Worm (Caenorhabditis elegans) whole organism, L3 larva: Measurements from ENCODE around the gene eppl-1.

Source experiments
- R02D3.7 ChIP-seq: fragments of 150-350 bp; optimal IDR thresholded peaks from 2 replicates; lab custom pipeline; 2014; ENCODE audit warnings: missing biosample characterization, missing genetic modification characterization
- ZK546.5 ChIP-seq: sonication (generic microtip); optimal IDR thresholded peaks from 2 replicates; lab custom pipeline; 2017; ENCODE audit warnings: missing biosample characterization, missing genetic modification characterization
- ama-1 ChIP-seq: fragments of 150-350 bp; optimal IDR thresholded peaks from 2 replicates; lab custom pipeline; 2018
- ceh-16 ChIP-seq: sonication (generic microtip); optimal IDR thresholded peaks from 2 replicates; lab custom pipeline; 2017; ENCODE audit warnings: missing biosample characterization, missing genetic modification characterization
- ceh-28 ChIP-seq: fragments of 150-350 bp; optimal IDR thresholded peaks from 2 replicates; lab custom pipeline; 2014; ENCODE audit warnings: missing biosample characterization, missing genetic modification reagents, missing genetic modification characterization
- ceh-9 ChIP-seq: sonication (generic microtip); optimal IDR thresholded peaks from 2 replicates; lab custom pipeline; 2018; ENCODE audit warnings: missing biosample characterization, missing genetic modification characterization
- egl-27 ChIP-seq: sonication (generic microtip); optimal IDR thresholded peaks from 4 replicates; lab custom pipeline; 2017; ENCODE audit warnings: missing biosample characterization, missing genetic modification reagents, missing genetic modification characterization
- egl-5 ChIP-seq: fragments of 150-350 bp; optimal IDR thresholded peaks from 2 replicates; lab custom pipeline; 2017; ENCODE audit warnings: missing biosample characterization, missing genetic modification reagents, missing genetic modification characterization, inconsistent platforms
- elt-2 ChIP-seq: sonication (generic microtip); optimal IDR thresholded peaks from 2 replicates; lab custom pipeline; 2016; ENCODE audit warnings: missing genetic modification reagents, mild to moderate bottlenecking, missing genetic modification characterization, missing compliant biosample characterization
- eor-1 ChIP-seq, 2 experiments: fragments of 150-350 bp; optimal IDR thresholded peaks; 2 replicates each; lab custom pipeline; 2014 to 2018; ENCODE audit warnings: missing biosample characterization in 2 of 2, missing genetic modification characterization in 2 of 2
- fkh-2 ChIP-seq: fragments of 150-350 bp; optimal IDR thresholded peaks from 2 replicates; lab custom pipeline; 2014; ENCODE audit warnings: missing biosample characterization, missing genetic modification reagents, missing genetic modification characterization
- fos-1 ChIP-seq: fragments of 150-350 bp; optimal IDR thresholded peaks from 2 replicates; lab custom pipeline; 2014; ENCODE audit warnings: missing biosample characterization, missing genetic modification characterization
- hmg-11 ChIP-seq: sonication (generic microtip); optimal IDR thresholded peaks from 2 replicates; lab custom pipeline; 2016; ENCODE audit warnings: missing genetic modification characterization, missing compliant biosample characterization
- jun-1 ChIP-seq: fragments of 150-350 bp; optimal IDR thresholded peaks from 2 replicates; lab custom pipeline; 2014; ENCODE audit warnings: missing biosample characterization, missing genetic modification reagents, missing genetic modification characterization
- lin-15B ChIP-seq: fragments of 150-350 bp; optimal IDR thresholded peaks from 2 replicates; lab custom pipeline; 2014; ENCODE audit warnings: missing biosample characterization, missing genetic modification characterization
- lin-39 ChIP-seq: fragments of 150-350 bp; optimal IDR thresholded peaks from 2 replicates; lab custom pipeline; 2018; ENCODE audit warnings: missing biosample characterization, missing genetic modification reagents, missing genetic modification characterization
- lsy-12 ChIP-seq: sonication (generic microtip); optimal IDR thresholded peaks from 2 replicates; lab custom pipeline; 2016; ENCODE audit warnings: mild to moderate bottlenecking, missing genetic modification characterization, missing compliant biosample characterization
- mdl-1 ChIP-seq: fragments of 150-350 bp; optimal IDR thresholded peaks from 2 replicates; lab custom pipeline; 2014; ENCODE audit warnings: missing biosample characterization, missing genetic modification characterization
- mml-1 ChIP-seq: fragments of 150-350 bp; sonication (generic microtip); optimal IDR thresholded peaks from 3 replicates; lab custom pipeline; 2014; ENCODE audit warnings: missing biosample characterization, missing genetic modification characterization
- nhr-11 ChIP-seq: fragments of 150-350 bp; optimal IDR thresholded peaks from 2 replicates; lab custom pipeline; 2014; ENCODE audit warnings: missing biosample characterization, missing genetic modification characterization
- nhr-23 ChIP-seq: fragments of 150-350 bp; optimal IDR thresholded peaks from 2 replicates; lab custom pipeline; 2014; ENCODE audit warnings: missing biosample characterization, missing genetic modification reagents, missing genetic modification characterization
- nhr-237 ChIP-seq: fragments of 150-350 bp; optimal IDR thresholded peaks from 2 replicates; lab custom pipeline; 2014; ENCODE audit warnings: missing biosample characterization, missing genetic modification characterization
- nhr-25 ChIP-seq: sonication (generic microtip); optimal IDR thresholded peaks from 2 replicates; lab custom pipeline; 2017; ENCODE audit warnings: missing biosample characterization, missing genetic modification characterization
- nhr-28 ChIP-seq: fragments of 150-350 bp; optimal IDR thresholded peaks from 2 replicates; lab custom pipeline; 2014; ENCODE audit warnings: missing biosample characterization, missing genetic modification characterization
- nhr-67 ChIP-seq: fragments of 150-350 bp; optimal IDR thresholded peaks from 2 replicates; lab custom pipeline; 2014; ENCODE audit warnings: missing biosample characterization, missing genetic modification characterization
- nhr-76 ChIP-seq: fragments of 150-350 bp; sonication (generic microtip); optimal IDR thresholded peaks from 5 replicates; lab custom pipeline; 2014; ENCODE audit warnings: missing biosample characterization, missing genetic modification characterization
- nhr-77 ChIP-seq: fragments of 150-350 bp; optimal IDR thresholded peaks from 2 replicates; lab custom pipeline; 2014; ENCODE audit warnings: missing biosample characterization, missing genetic modification characterization
- pha-4 ChIP-seq: fragments of 150-350 bp; optimal IDR thresholded peaks from 2 replicates; lab custom pipeline; 2014; ENCODE audit warnings: missing biosample characterization, missing genetic modification reagents, missing genetic modification characterization
- pqm-1 ChIP-seq: fragments of 150-350 bp; optimal IDR thresholded peaks from 2 replicates; lab custom pipeline; 2017; ENCODE audit warnings: missing biosample characterization, missing genetic modification characterization, inconsistent platforms
- sea-2 ChIP-seq: fragments of 150-350 bp; sonication (generic microtip); optimal IDR thresholded peaks from 4 replicates; lab custom pipeline; 2014; ENCODE audit warnings: missing biosample characterization, missing genetic modification reagents, missing genetic modification characterization
- skn-1 ChIP-seq: fragments of 150-350 bp; optimal IDR thresholded peaks from 2 replicates; lab custom pipeline; 2014; ENCODE audit warnings: missing biosample characterization, missing genetic modification characterization
- snpc-4 ChIP-seq: fragments of 150-350 bp; optimal IDR thresholded peaks from 2 replicates; lab custom pipeline; 2014; ENCODE audit warnings: missing biosample characterization, missing genetic modification characterization
- unc-39 ChIP-seq: sonication (generic microtip); optimal IDR thresholded peaks from 4 replicates; lab custom pipeline; 2017; ENCODE audit warnings: missing biosample characterization, missing genetic modification characterization
- unc-62 ChIP-seq: fragments of 150-350 bp; sonication (generic microtip); optimal IDR thresholded peaks from 4 replicates; lab custom pipeline; 2014; ENCODE audit warnings: missing biosample characterization, missing genetic modification reagents, missing genetic modification characterization
- zag-1 ChIP-seq: fragments of 150-350 bp; optimal IDR thresholded peaks from 2 replicates; lab custom pipeline; 2014; ENCODE audit warnings: missing biosample characterization, missing genetic modification characterization
- ztf-11 ChIP-seq: fragments of 150-350 bp; optimal IDR thresholded peaks from 2 replicates; lab custom pipeline; 2014; ENCODE audit warnings: missing biosample characterization, missing genetic modification characterization
- ztf-4 ChIP-seq: fragments of 150-350 bp; optimal IDR thresholded peaks from 2 replicates; lab custom pipeline; 2014; ENCODE audit warnings: missing biosample characterization, missing genetic modification characterization

Gene eppl-1

DNA sequence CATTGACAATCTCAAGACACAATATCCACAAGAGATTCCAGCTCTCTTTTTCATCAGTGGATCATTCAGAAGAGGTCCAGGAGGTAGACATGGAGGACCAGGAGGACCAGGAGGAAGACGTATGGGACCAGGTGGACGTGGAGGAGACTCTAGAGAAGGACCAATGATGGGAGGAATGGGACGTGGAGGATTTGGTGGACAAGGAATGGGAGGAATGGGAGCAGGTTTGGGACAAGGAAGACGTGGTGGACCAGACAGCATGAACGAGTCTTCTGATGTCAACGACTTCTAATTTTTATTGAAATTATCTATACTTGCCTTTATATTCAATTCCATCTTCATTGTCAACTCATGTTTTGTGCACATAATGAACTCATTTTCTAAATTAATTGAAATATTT, 36.5 kb upstream of the eppl-1 start:
- TF ChIP-seq unc-39 (tag; lab: Kevin White, UChicago) (no peak), egl-27 (no peak), fos-1 (tag; lab: Kevin White, UChicago) (no peak), elt-2 (tag; lab: Kevin White, UChicago) (no peak), nhr-25 (tag; lab: Kevin White, UChicago) (no peak), ceh-28 (tag; lab: Kevin White, UChicago) (no peak), nhr-23 (no peak), egl-5 (no peak), zag-1 (tag; lab: Kevin White, UChicago) (no peak), ztf-11 (tag; lab: Kevin White, UChicago) (no peak), nhr-67 (no peak), ZK546.5 (tag; lab: Kevin White, UChicago) (no peak), mml-1 (tag; lab: Kevin White, UChicago) (no peak), nhr-237 (no peak), nhr-77 (no peak), lsy-12 (tag; lab: Kevin White, UChicago) (no peak), R02D3.7 (tag; lab: Kevin White, UChicago) (no peak), nhr-76 (tag; lab: Kevin White, UChicago) (no peak), sea-2 (GFP tag; lab: Kevin White, UChicago) (no peak), pqm-1 (no peak)

DNA sequence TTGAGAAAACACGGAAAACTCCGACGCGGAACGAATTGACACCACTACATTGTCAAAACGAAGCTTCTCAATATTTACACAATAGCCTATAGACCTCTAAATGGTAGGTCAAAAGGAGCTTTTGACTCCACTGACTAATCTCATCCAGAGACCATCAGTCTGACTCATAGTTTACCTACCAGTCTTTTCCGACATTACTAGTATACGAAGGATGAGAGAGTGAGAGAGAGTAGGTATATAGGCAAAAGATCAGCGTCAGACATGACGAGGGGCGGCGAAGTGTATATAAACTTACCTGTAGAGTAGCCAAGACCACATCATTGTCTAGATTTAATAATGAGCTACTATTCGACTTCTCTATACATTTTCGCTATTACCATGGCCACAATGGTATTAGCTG, 35.6 kb upstream of the eppl-1 start, which contains the start of gene srlf-3:
Gene srlf-3 (plus strand): TSS at position 301 of the 400 bp plus-strand sequence.
- TF ChIP-seq ceh-16 (tag; lab: Kevin White, UChicago) (no peak), eor-1 (tag; optimal IDR thresholded peaks at IDR 0.05; lab: Kevin White, UChicago) (no peak), egl-5 (no peak), nhr-11 (no peak), nhr-76 (tag; lab: Kevin White, UChicago) (no peak), ztf-4 (tag; lab: Kevin White, UChicago) (no peak), ceh-9 (tag; lab: Kevin White, UChicago) (no peak), snpc-4 (tag; lab: Kevin White, UChicago) (no peak), lin-39 (no peak), nhr-77 (no peak), skn-1 (tag; lab: Kevin White, UChicago) (no peak), ama-1 (lab: Kevin White, UChicago) (no peak), hmg-11 (tag; lab: Kevin White, UChicago) (no peak), unc-62 (no peak), nhr-28 (tag; lab: Kevin White, UChicago) (no peak)

DNA sequence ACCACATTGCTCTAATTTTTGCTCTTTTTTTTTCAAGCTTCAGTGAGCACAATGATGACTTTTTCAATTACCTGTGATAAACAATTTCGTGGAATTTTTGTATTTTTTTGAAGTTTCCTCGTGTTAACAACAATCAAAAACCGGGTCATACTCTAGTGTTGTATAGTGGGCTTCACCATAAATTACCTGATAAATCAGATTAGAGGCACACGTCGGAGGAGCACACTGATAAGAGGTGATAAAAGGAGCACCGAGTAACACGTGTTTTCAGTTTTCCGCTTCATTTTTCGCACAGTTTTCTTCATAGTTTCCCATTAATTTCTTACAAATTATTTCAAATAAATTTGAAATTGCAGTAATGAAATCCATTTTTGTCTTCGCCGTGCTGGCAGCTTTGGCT, 29.7 kb upstream of the eppl-1 start, which contains the start of gene spp-8:
Gene spp-8 (plus strand): TSS at position 357 of the 400 bp plus-strand sequence.
- TF ChIP-seq pqm-1 (peak; percentile 97), pha-4 (tag; lab: Kevin White, UChicago) (peak; percentile 65), nhr-76 (tag; lab: Kevin White, UChicago) (no peak), jun-1 (tag; lab: Kevin White, UChicago) (peak; percentile 64), elt-2 (tag; lab: Kevin White, UChicago) (peak; percentile 97), lsy-12 (tag; lab: Kevin White, UChicago) (no peak)

DNA sequence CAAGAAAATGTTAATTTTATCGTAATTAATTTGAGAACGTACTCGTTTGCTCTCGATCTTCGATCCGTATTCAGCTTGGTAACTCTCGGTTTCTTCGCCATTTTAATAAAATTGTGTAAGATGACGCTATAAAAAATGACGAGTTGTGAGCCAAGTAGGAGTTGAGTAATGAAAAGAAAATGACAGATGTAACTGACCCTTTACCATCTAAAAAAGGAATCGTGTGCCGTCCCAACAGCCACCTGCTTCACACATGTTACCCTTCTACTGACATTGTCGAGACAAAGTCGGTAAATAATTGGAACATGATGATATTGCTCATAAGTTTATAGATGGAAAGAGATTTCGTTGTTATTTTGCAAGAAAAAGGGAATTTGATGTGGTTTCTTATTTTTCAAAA, 27.8 kb upstream of the eppl-1 start, which contains the start of gene hlh-12:
Gene hlh-12 (minus strand): TSS at position 101 of the 400 bp plus-strand sequence.
- no peak for TF ChIP-seq nhr-11
- TF ChIP-seq lin-39, result no peak
- no peak for TF ChIP-seq lin-15B (tag; lab: Kevin White, UChicago)
- no peak for TF ChIP-seq fkh-2
- TF ChIP-seq nhr-28 (tag; lab: Kevin White, UChicago), result no peak
- no peak for TF ChIP-seq fos-1 (tag; lab: Kevin White, UChicago)

DNA sequence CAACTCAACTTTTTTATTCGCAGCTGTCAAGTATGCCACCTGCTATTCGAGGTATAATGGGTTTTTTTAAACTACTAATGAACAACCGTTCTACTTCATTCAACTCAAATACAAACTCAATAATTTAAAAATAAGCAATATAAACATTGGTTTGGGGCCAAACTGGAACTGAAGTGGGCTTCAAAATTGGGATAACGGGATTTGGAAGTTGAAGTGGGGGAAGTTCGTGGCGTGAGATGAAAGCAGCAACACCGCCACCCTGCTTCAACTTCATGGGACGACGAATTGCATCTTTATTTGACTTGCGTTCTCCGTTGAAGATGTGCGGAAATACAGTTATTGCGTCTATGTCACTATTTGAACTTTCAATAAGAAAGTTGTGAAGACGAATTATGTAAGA, 27.0 kb upstream of the eppl-1 start:
- TF ChIP-seq lsy-12 (tag; lab: Kevin White, UChicago) (no peak), nhr-237 (no peak), mdl-1 (tag; lab: Kevin White, UChicago) (no peak), jun-1 (tag; lab: Kevin White, UChicago) (no peak), hmg-11 (tag; lab: Kevin White, UChicago) (no peak), ceh-16 (tag; lab: Kevin White, UChicago) (no peak)
